Worm (Caenorhabditis elegans) whole organism, young adult: ENCODE data around the gene cdh-1.

Experiments
- C17E4.6 ChIP-seq: fragments of 200-800 bp; sonication (Bioruptor generic); IDR thresholded peaks from 2 replicates; pipeline ENCODE4 v1.3.6; 2022; ENCODE audit warnings: missing genetic modification reagents, missing genetic modification characterization, missing compliant biosample characterization
- F57A8.1 ChIP-seq: fragments of 200-800 bp; sonication (Bioruptor generic); optimal IDR thresholded peaks from 2 replicates; lab custom pipeline; 2018; ENCODE audit warnings: mild to moderate bottlenecking, missing genetic modification characterization, moderate library complexity, missing compliant biosample characterization
- F57C9.4 ChIP-seq: sonication (generic microtip); optimal IDR thresholded peaks from 2 replicates; lab custom pipeline; 2017; ENCODE audit warnings: mild to moderate bottlenecking, missing genetic modification characterization, missing compliant biosample characterization
- T26A5.8 ChIP-seq: sonication (generic microtip); optimal IDR thresholded peaks from 2 replicates; lab custom pipeline; 2016; ENCODE audit warnings: missing genetic modification characterization, missing compliant biosample characterization
- Y53F4B.3 ChIP-seq: fragments of 200-800 bp; sonication (Bioruptor generic); IDR thresholded peaks from 2 replicates; pipeline ENCODE4 v1.3.6; 2022; ENCODE audit warnings: missing genetic modification reagents, missing genetic modification characterization, missing compliant biosample characterization
- Y67H2A.10 ChIP-seq: fragments of 200-800 bp; sonication (Bioruptor generic); conservative IDR thresholded peaks from 2 replicates; pipeline ENCODE4 v1.3.6; 2022; ENCODE audit warnings: missing genetic modification reagents, missing genetic modification characterization, missing compliant biosample characterization
- attf-3 ChIP-seq: fragments of 200-800 bp; sonication (Bioruptor generic); conservative IDR thresholded peaks from 2 replicates; pipeline ENCODE4 v1.3.6; 2022; ENCODE audit warnings: missing genetic modification reagents, missing genetic modification characterization, missing compliant biosample characterization
- bed-1 ChIP-seq: fragments of 200-800 bp; sonication (Bioruptor generic); IDR thresholded peaks from 2 replicates; pipeline ENCODE4 v1.3.6; 2022; ENCODE audit warnings: missing genetic modification reagents, missing genetic modification characterization, missing compliant biosample characterization
- bed-2 ChIP-seq: fragments of 200-800 bp; sonication (Bioruptor generic); IDR thresholded peaks from 2 replicates; pipeline ENCODE4 v1.3.6; 2022; ENCODE audit warnings: missing genetic modification reagents, missing genetic modification characterization, missing compliant biosample characterization
- cebp-2 ChIP-seq: fragments of 200-800 bp; sonication (Bioruptor generic); IDR thresholded peaks from 2 replicates; pipeline ENCODE4 v1.3.6; 2022; ENCODE audit warnings: missing genetic modification characterization, missing compliant biosample characterization
- ceh-100 ChIP-seq: fragments of 200-800 bp; sonication (Bioruptor generic); IDR thresholded peaks from 2 replicates; pipeline ENCODE4 v1.3.6; 2022; ENCODE audit warnings: missing genetic modification reagents, missing genetic modification characterization, missing compliant biosample characterization
- ceh-27 ChIP-seq: fragments of 200-800 bp; sonication (Bioruptor generic); optimal IDR thresholded peaks from 2 replicates; lab custom pipeline; 2018; ENCODE audit warnings: mild to moderate bottlenecking, missing genetic modification characterization, moderate library complexity, missing compliant biosample characterization
- ceh-58 ChIP-seq: fragments of 200-800 bp; sonication (Bioruptor generic); IDR thresholded peaks from 2 replicates; pipeline ENCODE4 v1.3.6; 2022; ENCODE audit warnings: missing genetic modification characterization, missing compliant biosample characterization
- ceh-79 ChIP-seq: sonication (generic microtip); optimal IDR thresholded peaks from 2 replicates; lab custom pipeline; 2017; ENCODE audit warnings: mild to moderate bottlenecking, missing genetic modification characterization, missing compliant biosample characterization
- chd-7 ChIP-seq: sonication (generic microtip); optimal IDR thresholded peaks from 2 replicates; lab custom pipeline; 2016; ENCODE audit warnings: mild to moderate bottlenecking, missing genetic modification characterization, moderate library complexity, missing compliant biosample characterization
- dpl-1 ChIP-seq: fragments of 150-350 bp; optimal IDR thresholded peaks from 2 replicates; lab custom pipeline; 2014; ENCODE audit warnings: missing biosample characterization, missing genetic modification reagents, missing genetic modification characterization
- efl-1 ChIP-seq: fragments of 150-350 bp; optimal IDR thresholded peaks from 2 replicates; lab custom pipeline; 2014; ENCODE audit warnings: missing biosample characterization, missing genetic modification reagents, missing genetic modification characterization
- egl-44 ChIP-seq: fragments of 200-800 bp; sonication (Bioruptor generic); IDR thresholded peaks from 2 replicates; pipeline ENCODE4 v1.3.6; 2022; ENCODE audit warnings: missing genetic modification reagents, missing genetic modification characterization, missing compliant biosample characterization
- egrh-3 ChIP-seq: fragments of 200-800 bp; sonication (Bioruptor generic); IDR thresholded peaks from 2 replicates; pipeline ENCODE4 v1.3.6; 2022; ENCODE audit warnings: missing genetic modification reagents, missing genetic modification characterization, missing compliant biosample characterization
- ets-4 ChIP-seq: fragments of 200-800 bp; sonication (Bioruptor generic); optimal IDR thresholded peaks from 2 replicates; lab custom pipeline; 2018; ENCODE audit warnings: mild to moderate bottlenecking, missing genetic modification characterization, missing compliant biosample characterization
- gei-17 ChIP-seq: fragments of 200-800 bp; sonication (Bioruptor generic); optimal IDR thresholded peaks from 2 replicates; lab custom pipeline; 2018; ENCODE audit warnings: mild to moderate bottlenecking, missing genetic modification characterization, missing compliant biosample characterization
- hmg-1.2 ChIP-seq: fragments of 200-800 bp; sonication (Bioruptor generic); IDR thresholded peaks from 2 replicates; pipeline ENCODE4 v1.3.6; 2022; ENCODE audit warnings: missing genetic modification reagents, missing genetic modification characterization, missing compliant biosample characterization
- hmg-20 ChIP-seq: fragments of 200-800 bp; sonication (Bioruptor generic); IDR thresholded peaks from 2 replicates; pipeline ENCODE4 v1.3.6; 2022; ENCODE audit warnings: missing genetic modification reagents, missing genetic modification characterization, missing compliant biosample characterization
- let-526 ChIP-seq: fragments of 200-800 bp; sonication (Bioruptor generic); IDR thresholded peaks from 2 replicates; pipeline ENCODE4 v1.3.6; 2022; ENCODE audit warnings: missing genetic modification reagents, missing genetic modification characterization, missing compliant biosample characterization
- lin-35 ChIP-seq, 3 experiments: fragments of 150-350 bp in 2 of 3; sonication (generic microtip) in 1 of 3; optimal IDR thresholded peaks; 2 replicates each; lab custom pipeline; 2014 to 2018; ENCODE audit warnings: missing biosample characterization in 3 of 3, missing genetic modification characterization in 3 of 3, missing genetic modification reagents in 3 of 3
- lin-40 ChIP-seq: sonication (generic microtip); optimal IDR thresholded peaks from 2 replicates; lab custom pipeline; 2016; ENCODE audit warnings: missing genetic modification characterization, mild to moderate bottlenecking, missing compliant biosample characterization, missing genotype, missing genetic modification reagents
- lin-54 ChIP-seq: fragments of 200-800 bp; sonication (Bioruptor generic); optimal IDR thresholded peaks from 2 replicates; lab custom pipeline; 2018; ENCODE audit warnings: mild to moderate bottlenecking, missing genetic modification characterization, missing compliant biosample characterization
- lir-1 ChIP-seq: fragments of 200-800 bp; sonication (Bioruptor generic); conservative IDR thresholded peaks from 2 replicates; pipeline ENCODE4 v1.3.6; 2022; ENCODE audit warnings: missing genetic modification reagents, missing genetic modification characterization, missing compliant biosample characterization
- madf-6 ChIP-seq: fragments of 200-800 bp; sonication (Bioruptor generic); IDR thresholded peaks from 2 replicates; pipeline ENCODE4 v1.3.6; 2022; ENCODE audit warnings: missing genetic modification reagents, missing genetic modification characterization, missing compliant biosample characterization
- mes-4 ChIP-seq: sonication (generic microtip); optimal IDR thresholded peaks from 2 replicates; lab custom pipeline; 2016; ENCODE audit warnings: missing genotype, missing genetic modification characterization, missing compliant biosample characterization
- mxl-1 ChIP-seq: sonication (generic microtip); optimal IDR thresholded peaks from 2 replicates; lab custom pipeline; 2016; ENCODE audit warnings: missing genetic modification characterization, missing compliant biosample characterization
- nhr-80 ChIP-seq: sonication (generic microtip); optimal IDR thresholded peaks from 2 replicates; lab custom pipeline; 2016; ENCODE audit warnings: missing genetic modification characterization, missing compliant biosample characterization
- nhr-90 ChIP-seq: sonication (generic microtip); optimal IDR thresholded peaks from 2 replicates; lab custom pipeline; 2016; ENCODE audit warnings: missing genotype, mild to moderate bottlenecking, missing genetic modification characterization, missing compliant biosample characterization
- pbrm-1 ChIP-seq: fragments of 200-800 bp; sonication (Bioruptor generic); IDR thresholded peaks from 2 replicates; pipeline ENCODE4 v1.3.6; 2022; ENCODE audit warnings: missing genetic modification reagents, missing genetic modification characterization, missing compliant biosample characterization
- rec-8 ChIP-seq, 2 experiments: sonication (generic microtip); optimal IDR thresholded peaks; 2 replicates each; lab custom pipeline; 2016; ENCODE audit warnings: mild to moderate bottlenecking in 2 of 2, missing genetic modification characterization in 2 of 2, missing genetic modification reagents in 2 of 2, missing genotype in 2 of 2, missing biosample characterization in 1 of 2, missing compliant biosample characterization in 1 of 2, moderate library complexity in 1 of 2
- rpc-1 ChIP-seq, 2 experiments: fragments of 150-350 bp in 1 of 2; sonication (generic microtip) in 1 of 2; optimal IDR thresholded peaks; 2 replicates each; lab custom pipeline; 2014 to 2018; ENCODE audit warnings: missing biosample characterization in 1 of 2, missing genetic modification characterization in 1 of 2, missing genetic modification reagents in 1 of 2, missing genotype in 1 of 2
- snpc-1.1 ChIP-seq: sonication (generic microtip); optimal IDR thresholded peaks from 2 replicates; lab custom pipeline; 2017; ENCODE audit warnings: missing genetic modification characterization, mild to moderate bottlenecking, missing compliant biosample characterization, antibody characterized with exemption, moderate library complexity, missing genotype, missing genetic modification reagents; ENCODE audit not compliant: insufficient read depth
- snpc-1.3 ChIP-seq: sonication (generic microtip); optimal IDR thresholded peaks from 2 replicates; lab custom pipeline; 2017; ENCODE audit warnings: missing genetic modification characterization, mild to moderate bottlenecking, missing compliant biosample characterization, antibody characterized with exemption, moderate library complexity, missing genotype, missing genetic modification reagents; ENCODE audit not compliant: insufficient read depth
- snpc-4 ChIP-seq, 5 experiments: fragments of 150-350 bp in 1 of 5; sonication (generic microtip) in 4 of 5; optimal IDR thresholded peaks; 2 replicates each; lab custom pipeline; 2014 to 2018; ENCODE audit warnings: missing genetic modification characterization in 5 of 5, missing biosample characterization in 3 of 5, antibody characterized with exemption in 2 of 5, mild to moderate bottlenecking in 2 of 5, missing compliant biosample characterization in 2 of 5, missing genotype in 2 of 5, moderate library complexity in 2 of 5, missing genetic modification reagents in 1 of 5
- tbx-9 ChIP-seq: sonication (generic microtip); optimal IDR thresholded peaks from 2 replicates; lab custom pipeline; 2016; ENCODE audit warnings: borderline replicate concordance, missing genetic modification characterization, inconsistent platforms, missing compliant biosample characterization
- unc-130 ChIP-seq: sonication (generic microtip); optimal IDR thresholded peaks from 2 replicates; lab custom pipeline; 2016; ENCODE audit warnings: missing genetic modification reagents, missing genetic modification characterization, missing compliant biosample characterization
- unc-62 ChIP-seq: fragments of 150-350 bp; optimal IDR thresholded peaks from 2 replicates; lab custom pipeline; 2014; ENCODE audit warnings: missing biosample characterization, missing genetic modification reagents, missing genetic modification characterization
- zfh-2 ChIP-seq: fragments of 200-800 bp; sonication (Bioruptor generic); conservative IDR thresholded peaks from 2 replicates; pipeline ENCODE4 v1.3.6; 2022; ENCODE audit warnings: missing genetic modification reagents, missing genetic modification characterization, missing compliant biosample characterization
- zim-3 ChIP-seq: sonication (generic microtip); optimal IDR thresholded peaks from 2 replicates; lab custom pipeline; 2017; ENCODE audit warnings: mild to moderate bottlenecking, missing genetic modification characterization, moderate library complexity, missing compliant biosample characterization
- ztf-18 ChIP-seq: sonication (generic microtip); optimal IDR thresholded peaks from 2 replicates; lab custom pipeline; 2016; ENCODE audit warnings: missing genotype, mild to moderate bottlenecking, missing genetic modification characterization, missing compliant biosample characterization
- ztf-28 ChIP-seq: fragments of 200-800 bp; sonication (Bioruptor generic); IDR thresholded peaks from 2 replicates; pipeline ENCODE4 v1.3.6; 2022; ENCODE audit warnings: missing genetic modification reagents, missing genetic modification characterization, missing compliant biosample characterization
- ztf-3 ChIP-seq: fragments of 200-800 bp; sonication (Bioruptor generic); optimal IDR thresholded peaks from 2 replicates; lab custom pipeline; 2018; ENCODE audit warnings: mild to moderate bottlenecking, missing genetic modification characterization, missing compliant biosample characterization
- ztf-6 ChIP-seq: fragments of 200-800 bp; sonication (Bioruptor generic); IDR thresholded peaks from 2 replicates; pipeline ENCODE4 v1.3.6; 2022; ENCODE audit warnings: missing genetic modification reagents, missing genetic modification characterization, missing compliant biosample characterization

Gene cdh-1

DNA sequence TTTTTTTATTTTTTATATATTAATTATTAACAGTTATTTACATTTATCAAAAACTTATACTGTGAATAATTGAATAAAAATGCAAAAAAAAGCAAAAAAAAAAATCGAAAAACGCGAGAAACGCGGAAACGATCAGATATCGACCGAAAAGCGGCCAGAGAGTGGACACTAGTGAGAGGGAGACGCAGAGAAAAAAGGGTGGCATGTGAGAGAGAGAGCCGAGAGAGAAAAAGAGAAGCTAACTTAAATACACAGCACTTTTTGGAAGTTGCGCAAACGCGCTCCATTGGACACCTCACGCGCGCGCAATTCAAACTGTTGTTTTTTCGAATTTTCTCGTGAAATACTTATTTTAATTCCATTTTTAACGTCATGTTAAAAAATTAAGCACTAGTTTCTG lies 55.8 kb downstream of the cdh-1 start (continued):
- TF ChIP-seq bed-1 (GFP tag; lab: Robert Waterston, UW) (no peak), mes-4 (tag; lab: Kevin White, UChicago) (no peak), nhr-80 (tag; lab: Kevin White, UChicago) (peak; percentile 36), lin-54 (GFP tag; lab: Kevin White, UChicago) (peak; percentile 81), mxl-1 (tag; lab: Kevin White, UChicago) (no peak), Y53F4B.3 (GFP tag; lab: Robert Waterston, UW) (no peak), gei-17 (no peak), egl-44 (GFP tag; lab: Robert Waterston, UW) (peak; percentile 37; the same call in 1 of the 2 replicates), ztf-3 (GFP tag; lab: Kevin White, UChicago) (no peak), ceh-100 (GFP tag; lab: Robert Waterston, UW) (no peak), lir-1 (GFP tag; lab: Robert Waterston, UW) (0 out of 2 replicates have a peak, but pooled peaks have one; percentile 26), zim-3 (tag; lab: Kevin White, UChicago) (no peak), lin-40 (tag; lab: Kevin White, UChicago) (no peak), Y67H2A.10 (GFP tag; lab: Robert Waterston, UW) (no peak), nhr-90 (tag; lab: Kevin White, UChicago) (no peak), ceh-58 (GFP tag; lab: Robert Waterston, UW) (no peak), cebp-2 (no peak), snpc-1.3 (tag; lab: Kevin White, UChicago) (peak; percentile 14), C17E4.6 (GFP tag; lab: Robert Waterston, UW) (no peak), ztf-18 (tag; lab: Kevin White, UChicago) (peak; percentile 23), F57A8.1 (GFP tag; lab: Kevin White, UChicago) (no peak), ceh-79 (tag; lab: Kevin White, UChicago) (no peak), dpl-1 (peak; percentile 20), T26A5.8 (no peak), lin-35 (GFP tag; optimal IDR thresholded peaks at IDR 0.05; lab: Kevin White, UChicago) (peak in 1 of 3 experiments; percentile 72), madf-6 (peak; percentile 25; the same call in 1 of the 2 replicates), bed-2 (GFP tag; lab: Robert Waterston, UW) (no peak), unc-130 (GFP tag; lab: Kevin White, UChicago) (no peak), ztf-28 (no peak), zfh-2 (GFP tag; lab: Robert Waterston, UW) (peak; percentile 76), unc-62 (GFP tag; lab: Kevin White, UChicago) (no peak), tbx-9 (tag; lab: Kevin White, UChicago) (no peak), snpc-1.1 (no peak), pbrm-1 (GFP tag; lab: Robert Waterston, UW) (peak; percentile 65), egrh-3 (0 out of 2 replicates have a peak, but pooled peaks have one; percentile 14), rpc-1 (optimal IDR thresholded peaks at IDR 0.05; lab: Kevin White, UChicago) (no peak), rpc-1 (tag; optimal IDR thresholded peaks at IDR 0.05; lab: Kevin White, UChicago) (no peak), chd-7 (tag; lab: Kevin White, UChicago) (no peak), hmg-1.2 (GFP tag; lab: Robert Waterston, UW) (peak; percentile 83), ceh-27 (GFP tag; lab: Kevin White, UChicago) (peak; percentile 42), rec-8 (tag; optimal IDR thresholded peaks at IDR 0.05; lab: Kevin White, UChicago) (no peak), ztf-6 (no peak), ets-4 (GFP tag; lab: Kevin White, UChicago) (no peak), hmg-20 (no peak), efl-1 (GFP tag; lab: Kevin White, UChicago) (peak; percentile 57), F57C9.4 (tag; lab: Kevin White, UChicago) (no peak), attf-3 (GFP tag; lab: Robert Waterston, UW) (no peak), snpc-4 (GFP tag; optimal IDR thresholded peaks at IDR 0.05; lab: Kevin White, UChicago) (no peak), snpc-4 (tag; optimal IDR thresholded peaks at IDR 0.05; lab: Kevin White, UChicago) (no peak), let-526 (GFP tag; lab: Robert Waterston, UW) (no peak)
